Fruit fly (Drosophila melanogaster) whole organism, embryonic: Measurements from ENCODE around the gene Rift.

Experiments
- B-H2 ChIP-seq: fragments of 200-800 bp; sonication (Bioruptor generic); optimal IDR thresholded peaks from 2 replicates; lab custom pipeline; 2018; ENCODE audit warnings: missing biosample characterization, mild to moderate bottlenecking, missing genetic modification characterization
- BtbVII ChIP-seq: fragments of 200-800 bp; sonication (Bioruptor generic); optimal IDR thresholded peaks from 3 replicates; lab custom pipeline; 2017; ENCODE audit warnings: missing biosample characterization, mild to moderate bottlenecking, missing genetic modification characterization
- CG10431 ChIP-seq: fragments of 200-800 bp; sonication (Bioruptor generic); optimal IDR thresholded peaks from 3 replicates; lab custom pipeline; 2018; ENCODE audit warnings: missing biosample characterization, mild to moderate bottlenecking, missing genetic modification characterization
- CG11085 ChIP-seq: fragments of 200-800 bp; sonication (Bioruptor generic); IDR thresholded peaks from 2 replicates; pipeline ENCODE4 v1.3.6; 2022; ENCODE audit warnings: missing biosample characterization, missing genetic modification characterization
- CG11398 ChIP-seq: fragments of 200-800 bp; sonication (Bioruptor generic); optimal IDR thresholded peaks from 2 replicates; lab custom pipeline; 2016; ENCODE audit warnings: missing biosample characterization, missing genetic modification characterization
- CG12236 ChIP-seq: fragments of 200-800 bp; sonication (Bioruptor generic); optimal IDR thresholded peaks from 2 replicates; lab custom pipeline; 2016; ENCODE audit warnings: missing biosample characterization, missing genetic modification characterization
- CG12299 ChIP-seq: fragments of 200-800 bp; sonication (Bioruptor generic); optimal IDR thresholded peaks from 2 replicates; lab custom pipeline; 2018; ENCODE audit warnings: missing biosample characterization, mild to moderate bottlenecking, missing genetic modification characterization
- CG14965 ChIP-seq: fragments of 200-800 bp; sonication (Bioruptor generic); optimal IDR thresholded peaks from 2 replicates; lab custom pipeline; 2016; ENCODE audit warnings: missing biosample characterization, missing genetic modification characterization, borderline replicate concordance
- CG15269 ChIP-seq: fragments of 200-800 bp; sonication (Bioruptor generic); optimal IDR thresholded peaks from 2 replicates; lab custom pipeline; 2018; ENCODE audit warnings: missing biosample characterization, mild to moderate bottlenecking, missing genetic modification characterization, moderate library complexity
- CG15479 ChIP-seq: fragments of 200-800 bp; sonication (Bioruptor generic); optimal IDR thresholded peaks from 3 replicates; lab custom pipeline; 2019; ENCODE audit warnings: missing biosample characterization, mild to moderate bottlenecking, missing genetic modification characterization, moderate library complexity
- CG1603 ChIP-seq: fragments of 200-800 bp; sonication (Bioruptor generic); optimal IDR thresholded peaks from 2 replicates; lab custom pipeline; 2019; ENCODE audit warnings: missing biosample characterization, mild to moderate bottlenecking, missing genetic modification characterization, moderate library complexity
- CG16863 ChIP-seq: fragments of 200-800 bp; sonication (Bioruptor generic); optimal IDR thresholded peaks from 3 replicates; lab custom pipeline; 2016; ENCODE audit warnings: missing biosample characterization, missing genetic modification characterization
- CG17385 ChIP-seq: fragments of 200-800 bp; sonication (Bioruptor generic); optimal IDR thresholded peaks from 3 replicates; lab custom pipeline; 2018; ENCODE audit warnings: missing biosample characterization, mild to moderate bottlenecking, missing genetic modification characterization
- CG18599 ChIP-seq: fragments of 200-800 bp; sonication (Bioruptor generic); optimal IDR thresholded peaks from 3 replicates; lab custom pipeline; 2017; ENCODE audit warnings: missing biosample characterization, missing genetic modification characterization, mild to moderate bottlenecking, moderate library complexity, missing genetic modification reagents
- CG2875 ChIP-seq: fragments of 200-800 bp; sonication (Bioruptor generic); optimal IDR thresholded peaks from 2 replicates; lab custom pipeline; 2017; ENCODE audit warnings: missing biosample characterization, mild to moderate bottlenecking, missing genetic modification characterization, missing genetic modification reagents
- CG3407 ChIP-seq: fragments of 200-800 bp; sonication (Bioruptor generic); optimal IDR thresholded peaks from 2 replicates; lab custom pipeline; 2018; ENCODE audit warnings: missing biosample characterization, mild to moderate bottlenecking, missing genetic modification characterization
- CG4424 ChIP-seq: fragments of 200-800 bp; sonication (Bioruptor generic); optimal IDR thresholded peaks from 3 replicates; lab custom pipeline; 2016; ENCODE audit warnings: missing biosample characterization, missing genetic modification characterization
- CG6765 ChIP-seq: fragments of 200-800 bp; sonication (Bioruptor generic); optimal IDR thresholded peaks from 3 replicates; lab custom pipeline; 2017; ENCODE audit warnings: missing biosample characterization, mild to moderate bottlenecking, missing genetic modification characterization
- CHES-1-like ChIP-seq: fragments of 200-800 bp; sonication (Bioruptor generic); optimal IDR thresholded peaks from 2 replicates; lab custom pipeline; 2016; ENCODE audit warnings: missing biosample characterization, missing genetic modification characterization
- Dbx ChIP-seq: fragments of 200-800 bp; sonication (Bioruptor generic); IDR thresholded peaks from 3 replicates; pipeline ENCODE4 v1.3.6; 2022; ENCODE audit warnings: missing biosample characterization, missing genetic modification characterization
- Dip2 ChIP-seq: fragments of 200-800 bp; sonication (Bioruptor generic); IDR thresholded peaks from 2 replicates; pipeline ENCODE4 v1.3.6; 2022; ENCODE audit warnings: missing biosample characterization, missing genetic modification characterization
- Dll ChIP-seq: fragments of 200-800 bp; sonication (Bioruptor generic); IDR thresholded peaks from 4 replicates; pipeline ENCODE4 v1.3.6; 2022; ENCODE audit warnings: missing biosample characterization, missing genetic modification characterization; ENCODE audit not compliant: partially characterized antibody
- Doc3 ChIP-seq: fragments of 200-800 bp; sonication (Bioruptor generic); IDR thresholded peaks from 3 replicates; pipeline ENCODE4 v1.3.6; 2022; ENCODE audit warnings: missing biosample characterization, missing genetic modification characterization; ENCODE audit not compliant: partially characterized antibody
- E2f1 ChIP-seq: fragments of 200-800 bp; sonication (Bioruptor generic); IDR thresholded peaks from 2 replicates; pipeline ENCODE4 v1.3.6; 2022; ENCODE audit warnings: missing biosample characterization, missing genetic modification characterization
- ERR ChIP-seq: fragments of 200-800 bp; sonication (Bioruptor generic); optimal IDR thresholded peaks from 2 replicates; lab custom pipeline; 2016; ENCODE audit warnings: missing biosample characterization, missing genetic modification characterization
- HmgZ ChIP-seq: fragments of 200-800 bp; sonication (Bioruptor generic); optimal IDR thresholded peaks from 2 replicates; lab custom pipeline; 2018; ENCODE audit warnings: missing biosample characterization, mild to moderate bottlenecking, missing genetic modification characterization
- Lim3 ChIP-seq: fragments of 200-800 bp; sonication (Bioruptor generic); IDR thresholded peaks from 2 replicates; pipeline ENCODE4 v1.3.6; 2022; ENCODE audit warnings: missing biosample characterization, missing genetic modification characterization
- MTF-1 ChIP-seq: fragments of 200-800 bp; sonication (Bioruptor generic); optimal IDR thresholded peaks from 2 replicates; lab custom pipeline; 2018; ENCODE audit warnings: missing biosample characterization, mild to moderate bottlenecking, missing genetic modification characterization, borderline replicate concordance
- NK7.1 ChIP-seq: fragments of 200-800 bp; sonication (Bioruptor generic); optimal IDR thresholded peaks from 3 replicates; lab custom pipeline; 2016; ENCODE audit warnings: missing biosample characterization, missing genetic modification characterization
- Sin3A ChIP-seq: fragments of >200 bp; optimal IDR thresholded peaks from 2 replicates; lab custom pipeline; 2018
- Spps ChIP-seq: fragments of 200-800 bp; sonication (Bioruptor generic); optimal IDR thresholded peaks from 2 replicates; lab custom pipeline; 2018; ENCODE audit warnings: missing biosample characterization, mild to moderate bottlenecking, missing genetic modification characterization
- ara ChIP-seq: fragments of 200-800 bp; sonication (Bioruptor generic); IDR thresholded peaks from 2 replicates; pipeline ENCODE4 v1.3.6; 2022; ENCODE audit warnings: missing biosample characterization, missing genetic modification characterization
- btn ChIP-seq: fragments of 200-800 bp; sonication (Bioruptor generic); optimal IDR thresholded peaks from 2 replicates; lab custom pipeline; 2016; ENCODE audit warnings: missing biosample characterization, missing genetic modification characterization
- caup ChIP-seq: fragments of 200-800 bp; sonication (Bioruptor generic); optimal IDR thresholded peaks from 3 replicates; lab custom pipeline; 2017; ENCODE audit warnings: missing biosample characterization, mild to moderate bottlenecking, missing genetic modification characterization, moderate library complexity; ENCODE audit not compliant: severe bottlenecking
- crp ChIP-seq, 2 experiments: fragments of 200-800 bp; sonication (Bioruptor generic); optimal IDR thresholded peaks; 2 replicates in 1 of 2; 3 replicates in 1 of 2; lab custom pipeline; 2017; ENCODE audit warnings: missing biosample characterization in 2 of 2, missing genetic modification characterization in 2 of 2, mild to moderate bottlenecking in 1 of 2, moderate library complexity in 1 of 2
- disco-r ChIP-seq: fragments of 200-800 bp; sonication (Bioruptor generic); optimal IDR thresholded peaks from 2 replicates; lab custom pipeline; 2016; ENCODE audit warnings: missing biosample characterization, missing genetic modification characterization
- hb ChIP-seq: fragments of 200-800 bp; sonication (Bioruptor generic); IDR thresholded peaks from 3 replicates; pipeline ENCODE4 v1.3.6; 2022; ENCODE audit warnings: missing biosample characterization, missing genetic modification characterization; ENCODE audit not compliant: partially characterized antibody
- kay ChIP-seq: fragments of 200-800 bp; sonication (Bioruptor generic); optimal IDR thresholded peaks from 2 replicates; lab custom pipeline; 2016; ENCODE audit warnings: missing biosample characterization, missing genetic modification characterization
- klu ChIP-seq: fragments of 200-800 bp; sonication (Bioruptor generic); IDR thresholded peaks from 2 replicates; pipeline ENCODE4 v1.3.6; 2022; ENCODE audit warnings: missing biosample characterization, missing genetic modification characterization
- lab ChIP-seq: fragments of 200-800 bp; sonication (Bioruptor generic); optimal IDR thresholded peaks from 3 replicates; lab custom pipeline; 2017; ENCODE audit warnings: missing biosample characterization, missing genetic modification characterization, mild to moderate bottlenecking, moderate library complexity, missing genetic modification reagents
- odd ChIP-seq: fragments of 200-800 bp; sonication (Bioruptor generic); optimal IDR thresholded peaks from 2 replicates; lab custom pipeline; 2017; ENCODE audit warnings: missing biosample characterization, mild to moderate bottlenecking, missing genetic modification characterization
- pnt ChIP-seq: fragments of 200-800 bp; sonication (Bioruptor generic); optimal IDR thresholded peaks from 3 replicates; lab custom pipeline; 2016; ENCODE audit warnings: missing biosample characterization, missing genetic modification characterization
- schlank ChIP-seq: fragments of 200-800 bp; sonication (Bioruptor generic); optimal IDR thresholded peaks from 2 replicates; lab custom pipeline; 2018; ENCODE audit warnings: missing biosample characterization, mild to moderate bottlenecking, missing genetic modification characterization
- scrt ChIP-seq: fragments of 200-800 bp; sonication (Bioruptor generic); optimal IDR thresholded peaks from 2 replicates; lab custom pipeline; 2018; ENCODE audit warnings: missing biosample characterization, mild to moderate bottlenecking, missing genetic modification characterization, moderate library complexity
- sens ChIP-seq: fragments of 200-800 bp; sonication (Bioruptor generic); peaks from one replicate; lab custom pipeline; 2016; ENCODE audit warnings: missing biosample characterization, missing genetic modification characterization
- sens-2 ChIP-seq: fragments of 200-800 bp; sonication (Bioruptor generic); IDR thresholded peaks from 2 replicates; pipeline ENCODE4 v1.3.6; 2022; ENCODE audit warnings: missing biosample characterization, missing genetic modification characterization
- stc ChIP-seq: fragments of 200-800 bp; sonication (Bioruptor generic); IDR thresholded peaks from 2 replicates; pipeline ENCODE4 v1.3.6; 2022; ENCODE audit warnings: missing biosample characterization, missing genetic modification characterization
- sug ChIP-seq: fragments of 200-800 bp; optimal IDR thresholded peaks from 2 replicates; lab custom pipeline; 2019; ENCODE audit warnings: missing biosample characterization, mild to moderate bottlenecking, missing genetic modification characterization, moderate library complexity
- tna ChIP-seq: fragments of 200-800 bp; sonication (Bioruptor generic); IDR thresholded peaks from 2 replicates; pipeline ENCODE4 v1.3.6; 2022; ENCODE audit warnings: missing biosample characterization, missing genetic modification characterization; ENCODE audit not compliant: partially characterized antibody
- zen ChIP-seq: fragments of 200-800 bp; sonication (Bioruptor generic); optimal IDR thresholded peaks from 3 replicates; lab custom pipeline; 2018; ENCODE audit warnings: missing biosample characterization, mild to moderate bottlenecking, missing genetic modification characterization, moderate library complexity

Gene Rift

dm6 chr3R:31758587-31759167 is 51.3 kb downstream of the Rift start, which contains the start of gene CG2187 (continued):
- TF ChIP-seq CG6765 (GFP tag; lab: Kevin White, UChicago), result peak; percentile 22
- no peak for TF ChIP-seq Dip2 (GFP tag; lab: Robert Waterston, UW)
- TF ChIP-seq E2f1 (GFP tag; lab: Robert Waterston, UW), result no peak
- TF ChIP-seq MTF-1 (GFP tag; lab: Kevin White, UChicago), result no peak
- TF ChIP-seq schlank (tag; lab: Kevin White, UChicago), result peak; percentile 37
- peak; percentile 14 for TF ChIP-seq odd
- TF ChIP-seq CG18599 (GFP tag; lab: Kevin White, UChicago), result peak; percentile 45
- TF ChIP-seq Lim3 (GFP tag; lab: Robert Waterston, UW), result no peak
- TF ChIP-seq CG15479 (GFP tag; lab: Kevin White, UChicago), result peak; percentile 27
- TF ChIP-seq CG11085 (GFP tag; lab: Robert Waterston, UW), result no peak
- no peak for TF ChIP-seq CHES-1-like
- TF ChIP-seq CG15269, result no peak
- TF ChIP-seq Sin3A, result no peak
- no peak for TF ChIP-seq sens-2 (GFP tag; lab: Robert Waterston, UW)
- TF ChIP-seq CG12299, result no peak
- no peak for TF ChIP-seq Dll (GFP tag; lab: Robert Waterston, UW)
- TF ChIP-seq sens, result peak; percentile 36
- TF ChIP-seq ara, result no peak
- TF ChIP-seq B-H2 (GFP tag; lab: Kevin White, UChicago), result no peak
- peak; percentile 16 for TF ChIP-seq caup
- TF ChIP-seq Spps (tag; lab: Kevin White, UChicago), result no peak
- no peak for TF ChIP-seq kay (GFP tag; lab: Kevin White, UChicago)
- TF ChIP-seq NK7.1 (GFP tag; lab: Kevin White, UChicago), result no peak
- no peak for TF ChIP-seq tna
- TF ChIP-seq CG3407 (GFP tag; lab: Kevin White, UChicago), result peak; percentile 0
- TF ChIP-seq Doc3 (GFP tag; lab: Robert Waterston, UW), result no peak
- peak; percentile 7 for TF ChIP-seq CG17385 (GFP tag; lab: Kevin White, UChicago)
- no peak for TF ChIP-seq CG14965
- TF ChIP-seq lab (GFP tag; lab: Kevin White, UChicago), result peak; percentile 60
- TF ChIP-seq CG12236 (GFP tag; lab: Kevin White, UChicago), result no peak
- TF ChIP-seq btn (GFP tag; lab: Kevin White, UChicago), result no peak
- TF ChIP-seq CG16863 (GFP tag; lab: Kevin White, UChicago), result no peak
- TF ChIP-seq stc (GFP tag; lab: Robert Waterston, UW), result 0 out of 2 replicates have a peak, but pooled peaks have one; percentile 17
- TF ChIP-seq sug (tag; lab: Kevin White, UChicago), result peak; percentile 32
- TF ChIP-seq CG2875, result no peak
- no peak for TF ChIP-seq hb (GFP tag; lab: Robert Waterston, UW)
- peak; percentile 18; the same call in 1 of the 3 replicates for TF ChIP-seq Dbx (GFP tag; lab: Robert Waterston, UW)
- no peak for TF ChIP-seq disco-r
- no peak for TF ChIP-seq CG4424 (GFP tag; lab: Kevin White, UChicago)
- peak; percentile 18 for TF ChIP-seq CG1603 (tag; lab: Kevin White, UChicago)
- no peak for TF ChIP-seq klu (GFP tag; lab: Robert Waterston, UW)
- no peak for TF ChIP-seq zen (tag; lab: Kevin White, UChicago)
- TF ChIP-seq CG10431, result peak; percentile 25
- TF ChIP-seq pnt (GFP tag; lab: Kevin White, UChicago), result no peak
- TF ChIP-seq ERR (GFP tag; lab: Kevin White, UChicago), result no peak
- TF ChIP-seq crp (GFP tag; optimal IDR thresholded peaks at IDR 0.05; lab: Kevin White, UChicago), result no peak
- TF ChIP-seq HmgZ (tag; lab: Kevin White, UChicago), result no peak
- no peak for TF ChIP-seq CG11398 (GFP tag; lab: Kevin White, UChicago)
- peak; percentile 32 for TF ChIP-seq BtbVII (GFP tag; lab: Kevin White, UChicago)
- TF ChIP-seq scrt (GFP tag; lab: Kevin White, UChicago), result no peak
